Fruit fly (Drosophila melanogaster): ENCODE measurements around the gene pigeon.

pigeon gene

DNA sequence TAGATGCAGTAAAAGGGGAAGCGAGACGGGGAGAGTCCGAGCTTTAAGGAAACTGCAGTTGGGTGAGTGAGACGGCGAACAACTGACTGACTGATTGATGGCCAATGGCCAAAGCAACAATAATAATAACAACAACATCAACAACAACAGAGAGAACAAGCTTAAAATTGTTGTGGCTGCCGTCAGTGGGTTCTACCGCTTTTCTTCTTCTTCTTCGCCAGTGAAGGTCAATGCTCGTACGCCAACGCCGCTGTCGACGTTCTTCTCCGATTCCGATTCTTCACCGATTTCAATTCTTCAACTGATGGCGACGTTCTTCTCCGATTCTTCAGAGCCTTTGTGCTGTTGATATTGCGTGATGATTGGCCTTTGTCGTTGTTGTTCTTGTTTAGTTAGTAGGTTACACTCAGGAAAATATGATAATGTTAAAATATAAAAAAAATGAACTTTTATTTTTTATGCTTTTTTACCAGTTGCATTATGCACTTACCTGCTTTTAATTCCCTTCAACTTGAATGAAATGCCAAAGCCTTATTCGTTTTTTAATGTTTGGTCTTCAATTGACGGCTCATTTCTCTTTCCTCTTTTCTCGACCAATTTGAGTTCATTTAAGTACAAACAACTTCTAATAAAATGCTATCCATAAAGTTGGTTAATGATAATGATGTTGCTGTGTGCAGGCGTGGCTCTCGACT is 43.5 kb upstream of the pigeon start (continued):
- TF ChIP-seq run (tag; optimal IDR thresholded peaks at IDR 0.05) (no peak), peb (GFP tag; IDR thresholded peaks at IDR 0.05) (no peak), gce (GFP tag; IDR thresholded peaks at IDR 0.05) (no peak), ara (GFP tag; IDR thresholded peaks at IDR 0.05) (no peak), dysf (GFP tag; IDR thresholded peaks at IDR 0.05) (0 out of 3 replicates have a peak, but pooled peaks have one; percentile 26), ewg (GFP tag; optimal IDR thresholded peaks at IDR 0.05) (no peak), Xbp1 (GFP tag; optimal IDR thresholded peaks at IDR 0.05) (no peak), CG14860 (GFP tag; IDR thresholded peaks at IDR 0.05; ENCODE audit: partially characterized antibody) (no peak), H2.0 (GFP tag; IDR thresholded peaks at IDR 0.05) (no peak), gfzf (GFP tag; optimal IDR thresholded peaks at IDR 0.05) (no peak), CG8290 (GFP tag; optimal IDR thresholded peaks at IDR 0.05) (no peak), CG8290 (tag; optimal IDR thresholded peaks at IDR 0.05) (no peak), Chrac-16 (GFP tag; optimal IDR thresholded peaks at IDR 0.05) (no peak), Blimp-1 (GFP tag; optimal IDR thresholded peaks at IDR 0.05) (peak; percentile 37), CG11093 (GFP tag; IDR thresholded peaks at IDR 0.05) (no peak), Drgx (GFP tag; IDR thresholded peaks at IDR 0.05) (peak; percentile 40), cwo (GFP tag; optimal IDR thresholded peaks at IDR 0.05) (no peak), CrebB (tag; optimal IDR thresholded peaks at IDR 0.05) (no peak), HHEX (GFP tag; optimal IDR thresholded peaks at IDR 0.05) (peak; percentile 4), CG10654 (GFP tag; optimal IDR thresholded peaks at IDR 0.05) (no peak), Poxn (GFP tag; IDR thresholded peaks at IDR 0.05) (no peak), MTF-1 (GFP tag; optimal IDR thresholded peaks at IDR 0.05; ENCODE audit: borderline replicate concordance) (no peak), Meics (GFP tag; optimal IDR thresholded peaks at IDR 0.05) (no peak), ac (GFP tag; optimal IDR thresholded peaks at IDR 0.05) (no peak), Dbx (GFP tag; IDR thresholded peaks at IDR 0.05) (no peak), gem (tag; optimal IDR thresholded peaks at IDR 0.05) (peak; percentile 53), CG17361 (GFP tag; IDR thresholded peaks at IDR 0.05) (no peak), CG13894 (tag; optimal IDR thresholded peaks at IDR 0.05) (no peak), CG8924 (tag; optimal IDR thresholded peaks at IDR 0.05) (no peak), dm (GFP tag; optimal IDR thresholded peaks at IDR 0.05) (no peak), danr (GFP tag; IDR thresholded peaks at IDR 0.05) (no peak), p53 (GFP tag; optimal IDR thresholded peaks at IDR 0.05) (no peak), CG1832 (GFP tag; optimal IDR thresholded peaks at IDR 0.05) (peak; percentile 13), CG5180 (GFP tag; optimal IDR thresholded peaks at IDR 0.05) (no peak), CG18476 (GFP tag; optimal IDR thresholded peaks at IDR 0.05) (no peak), CG13775 (GFP tag; optimal IDR thresholded peaks at IDR 0.05) (no peak), CG1602 (GFP tag; optimal IDR thresholded peaks at IDR 0.05) (no peak), mld (GFP tag; IDR thresholded peaks at IDR 0.05; ENCODE audit: partially characterized antibody) (no peak), Hr39 (optimal IDR thresholded peaks at IDR 0.05) (no peak), CG16863 (GFP tag; optimal IDR thresholded peaks at IDR 0.05) (no peak), CG17829 (tag; optimal IDR thresholded peaks at IDR 0.05) (no peak), CG16815 (GFP tag; optimal IDR thresholded peaks at IDR 0.05) (no peak), Lhr (GFP tag; optimal IDR thresholded peaks at IDR 0.05) (no peak), NC2β (GFP tag; optimal IDR thresholded peaks at IDR 0.05) (no peak), esg (GFP tag; conservative IDR thresholded peaks at IDR 0.05) (no peak), sug (tag; optimal IDR thresholded peaks at IDR 0.05) (no peak), CG18262 (tag; optimal IDR thresholded peaks at IDR 0.05) (peak; percentile 30), pum (GFP tag; optimal IDR thresholded peaks at IDR 0.05) (no peak), Sox102F (GFP tag; optimal IDR thresholded peaks at IDR 0.05) (no peak), yki (optimal IDR thresholded peaks at IDR 0.05) (no peak), ato (GFP tag; IDR thresholded peaks at IDR 0.05; ENCODE audit: partially characterized antibody) (no peak)
